Fruit fly (Drosophila melanogaster) whole organism, wandering third instar larva: Measurements from ENCODE around the gene Cyp4ac2.

Experiments used
- GATAd ChIP-seq: sonication (Bioruptor generic); optimal IDR thresholded peaks from 2 replicates; lab custom pipeline; 2016; ENCODE audit warnings: missing biosample characterization, missing genetic modification characterization
- br ChIP-seq: fragments of 200-800 bp; sonication (Bioruptor generic); optimal IDR thresholded peaks from 2 replicates; lab custom pipeline; 2016; ENCODE audit warnings: missing biosample characterization, missing genetic modification characterization

DNA sequence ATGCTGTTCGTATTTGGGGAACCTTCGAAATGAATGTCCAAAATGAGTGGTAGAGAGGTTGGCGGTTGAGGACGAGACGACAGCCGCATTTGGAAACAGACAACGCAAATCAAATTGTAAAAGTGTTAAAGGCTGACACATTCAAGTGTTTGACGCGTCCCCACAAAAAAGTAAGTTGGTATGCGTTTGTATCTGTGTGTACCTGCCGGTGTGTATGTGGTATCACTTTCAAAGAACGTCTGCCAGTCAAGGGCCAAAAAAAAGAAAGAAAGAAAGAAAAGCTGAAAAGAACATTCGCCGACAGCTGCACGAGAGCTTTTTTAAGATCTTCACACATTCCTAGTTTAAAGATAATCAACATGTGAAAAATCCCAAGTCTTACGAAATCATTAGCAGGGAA lies 18.4 kb upstream of the Cyp4ac2 start:
- TF ChIP-seq br (no peak), GATAd (GFP tag; lab: Kevin White, UChicago) (no peak)
